Worm (Caenorhabditis elegans) whole organism, late embryonic: ENCODE measurements around the gene srh-135.

Experiments
- ama-1 ChIP-seq: fragments of 150-350 bp; optimal IDR thresholded peaks from 2 replicates; lab custom pipeline; 2014
- ceh-31 ChIP-seq: sonication (generic microtip); optimal IDR thresholded peaks from 2 replicates; lab custom pipeline; 2016; ENCODE audit warnings: missing genetic modification characterization, missing compliant biosample characterization
- ceh-48 ChIP-seq: sonication (generic microtip); optimal IDR thresholded peaks from 2 replicates; lab custom pipeline; 2016; ENCODE audit warnings: missing genetic modification characterization, inconsistent platforms, missing compliant biosample characterization
- dmd-4 ChIP-seq: sonication (generic microtip); optimal IDR thresholded peaks from 2 replicates; lab custom pipeline; 2016; ENCODE audit warnings: borderline replicate concordance, missing genetic modification characterization, missing compliant biosample characterization
- dve-1 ChIP-seq: sonication (generic microtip); optimal IDR thresholded peaks from 2 replicates; lab custom pipeline; 2017; ENCODE audit warnings: antibody characterized with exemption, mild to moderate bottlenecking, missing genetic modification characterization, missing compliant biosample characterization
- elt-2 ChIP-seq: sonication (generic microtip); optimal IDR thresholded peaks from 2 replicates; lab custom pipeline; 2016; ENCODE audit warnings: missing genetic modification reagents, missing genetic modification characterization, missing compliant biosample characterization
- madf-2 ChIP-seq: sonication (generic microtip); optimal IDR thresholded peaks from 2 replicates; lab custom pipeline; 2017; ENCODE audit warnings: missing genetic modification characterization, missing compliant biosample characterization
- mec-3 ChIP-seq: sonication (generic microtip); optimal IDR thresholded peaks from 2 replicates; lab custom pipeline; 2016; ENCODE audit warnings: borderline replicate concordance, missing genetic modification characterization, missing compliant biosample characterization
- nhr-11 ChIP-seq: fragments of 150-350 bp; optimal IDR thresholded peaks from 2 replicates; lab custom pipeline; 2014; ENCODE audit warnings: missing biosample characterization, missing genetic modification characterization
- pha-4 ChIP-seq: fragments of 150-350 bp; optimal IDR thresholded peaks from 2 replicates; lab custom pipeline; 2018; ENCODE audit warnings: missing biosample characterization, missing genetic modification reagents, missing genetic modification characterization
- pqm-1 ChIP-seq: sonication (generic microtip); optimal IDR thresholded peaks from 2 replicates; lab custom pipeline; 2016; ENCODE audit warnings: missing genetic modification characterization, missing compliant biosample characterization
- unc-86 ChIP-seq: sonication (generic microtip); optimal IDR thresholded peaks from 2 replicates; lab custom pipeline; 2016; ENCODE audit warnings: missing genetic modification characterization, missing compliant biosample characterization
- ztf-16 ChIP-seq: sonication (generic microtip); optimal IDR thresholded peaks from 2 replicates; lab custom pipeline; 2017; ENCODE audit warnings: missing genetic modification characterization, missing compliant biosample characterization

DNA sequence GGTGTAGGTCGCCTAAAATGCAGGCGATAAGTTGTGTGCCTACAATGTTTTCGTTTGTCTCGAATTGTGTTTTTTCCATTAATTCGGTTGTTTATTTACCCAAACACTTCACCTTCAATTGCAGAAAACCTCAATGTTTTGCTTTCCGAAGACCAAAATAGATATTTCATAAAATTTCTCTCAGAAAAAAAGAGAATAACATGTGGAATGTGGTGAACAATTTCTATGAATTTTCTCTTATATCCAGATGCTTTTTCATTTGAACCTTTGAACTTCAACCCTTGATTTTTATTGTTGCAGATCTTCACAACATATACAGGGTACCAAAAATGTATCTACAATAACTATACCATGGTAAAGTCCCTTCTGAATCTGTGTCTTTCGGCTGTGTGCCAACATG lies 20.5 kb downstream of the srh-135 start, which contains the start of gene T01E8.1:
- TF ChIP-seq unc-86 (tag; lab: Kevin White, UChicago) (no peak), dmd-4 (tag; lab: Kevin White, UChicago) (no peak), mec-3 (tag; lab: Kevin White, UChicago) (no peak), ceh-31 (tag; lab: Kevin White, UChicago) (no peak), ztf-16 (tag; lab: Kevin White, UChicago) (no peak), pqm-1 (no peak), elt-2 (tag; lab: Kevin White, UChicago) (no peak), nhr-11 (no peak), ceh-48 (no peak), pha-4 (tag; lab: Kevin White, UChicago) (no peak), ama-1 (no peak), madf-2 (tag; lab: Kevin White, UChicago) (no peak), dve-1 (tag; lab: Kevin White, UChicago) (no peak)
